Worm (Caenorhabditis elegans) whole organism, L2 larva: Measurements from ENCODE around the gene dac-1.

Source experiments
- C34F6.9 ChIP-seq: fragments of 150-350 bp; optimal IDR thresholded peaks from 2 replicates; lab custom pipeline; 2014; ENCODE audit warnings: missing biosample characterization, missing genetic modification characterization
- F13H6.1 ChIP-seq: sonication (generic microtip); optimal IDR thresholded peaks from 2 replicates; lab custom pipeline; 2016; ENCODE audit warnings: missing genetic modification characterization, missing compliant biosample characterization
- R02D3.7 ChIP-seq: fragments of 150-350 bp; optimal IDR thresholded peaks from 2 replicates; lab custom pipeline; 2014; ENCODE audit warnings: missing biosample characterization, missing genetic modification characterization
- Y55F3AM.14 ChIP-seq: fragments of 200-800 bp; sonication (Bioruptor generic); optimal IDR thresholded peaks from 2 replicates; lab custom pipeline; 2018; ENCODE audit warnings: mild to moderate bottlenecking, missing genetic modification characterization, missing compliant biosample characterization
- ZK546.5 ChIP-seq: sonication (generic microtip); optimal IDR thresholded peaks from 2 replicates; lab custom pipeline; 2017; ENCODE audit warnings: missing biosample characterization, missing genetic modification characterization
- alr-1 ChIP-seq: fragments of 150-350 bp; optimal IDR thresholded peaks from 2 replicates; lab custom pipeline; 2014; ENCODE audit warnings: missing biosample characterization, missing genetic modification characterization
- ama-1 ChIP-seq: fragments of 150-350 bp; optimal IDR thresholded peaks from 2 replicates; lab custom pipeline; 2018; ENCODE audit warnings: inconsistent platforms
- blmp-1 ChIP-seq: sonication (generic microtip); optimal IDR thresholded peaks from 2 replicates; lab custom pipeline; 2017; ENCODE audit warnings: missing genetic modification characterization, mild to moderate bottlenecking, missing compliant biosample characterization, antibody characterized with exemption, moderate library complexity; ENCODE audit not compliant: insufficient read depth
- ceh-16 ChIP-seq: fragments of 150-350 bp; optimal IDR thresholded peaks from 2 replicates; lab custom pipeline; 2014; ENCODE audit warnings: missing biosample characterization, missing genetic modification characterization
- ceh-82 ChIP-seq: fragments of 150-350 bp; optimal IDR thresholded peaks from 2 replicates; lab custom pipeline; 2014; ENCODE audit warnings: missing biosample characterization, missing genetic modification characterization
- crh-2 ChIP-seq: sonication (generic microtip); optimal IDR thresholded peaks from 2 replicates; lab custom pipeline; 2017; ENCODE audit warnings: missing biosample characterization, missing genetic modification characterization
- egl-27 ChIP-seq: sonication (generic microtip); optimal IDR thresholded peaks from 3 replicates; lab custom pipeline; 2017; ENCODE audit warnings: missing biosample characterization, missing genetic modification reagents, missing genetic modification characterization
- elt-1 ChIP-seq: fragments of 150-350 bp; optimal IDR thresholded peaks from 2 replicates; lab custom pipeline; 2014; ENCODE audit warnings: missing biosample characterization, missing genetic modification characterization
- fos-1 ChIP-seq: fragments of 150-350 bp; optimal IDR thresholded peaks from 2 replicates; lab custom pipeline; 2014; ENCODE audit warnings: missing biosample characterization, missing genetic modification characterization
- gmeb-1 ChIP-seq: fragments of 150-350 bp; optimal IDR thresholded peaks from 2 replicates; lab custom pipeline; 2014; ENCODE audit warnings: missing biosample characterization, missing genetic modification characterization
- lin-11 ChIP-seq: fragments of 150-350 bp; sonication (generic microtip); optimal IDR thresholded peaks from 2 replicates; lab custom pipeline; 2014; ENCODE audit warnings: missing biosample characterization, missing genetic modification characterization, inconsistent platforms, mixed read lengths
- lin-13 ChIP-seq: fragments of 150-350 bp; optimal IDR thresholded peaks from 2 replicates; lab custom pipeline; 2014; ENCODE audit warnings: missing biosample characterization, missing genetic modification reagents, missing genetic modification characterization
- lin-39 ChIP-seq: fragments of 150-350 bp; optimal IDR thresholded peaks from 2 replicates; lab custom pipeline; 2014; ENCODE audit warnings: missing biosample characterization, missing genetic modification reagents, missing genetic modification characterization
- lsy-2 ChIP-seq, 2 experiments: fragments of 150-350 bp in 1 of 2; sonication (generic microtip) in 1 of 2; optimal IDR thresholded peaks; 2 replicates each; lab custom pipeline; 2014 to 2017; ENCODE audit warnings: missing biosample characterization in 2 of 2, missing genetic modification characterization in 2 of 2
- mab-5 ChIP-seq: fragments of 150-350 bp; optimal IDR thresholded peaks from 2 replicates; lab custom pipeline; 2014; ENCODE audit warnings: missing biosample characterization, missing genetic modification characterization
- mbf-1 ChIP-seq: sonication (generic microtip); optimal IDR thresholded peaks from 2 replicates; lab custom pipeline; 2017; ENCODE audit warnings: missing biosample characterization, missing genetic modification characterization
- mdl-1 ChIP-seq, 2 experiments: fragments of 150-350 bp in 1 of 2; sonication (generic microtip) in 1 of 2; optimal IDR thresholded peaks; 2 replicates each; lab custom pipeline; 2017; ENCODE audit warnings: missing biosample characterization in 2 of 2, missing genetic modification characterization in 2 of 2
- nhr-10 ChIP-seq: sonication (generic microtip); optimal IDR thresholded peaks from 2 replicates; lab custom pipeline; 2017; ENCODE audit warnings: missing biosample characterization, missing genetic modification characterization
- nhr-11 ChIP-seq: fragments of 150-350 bp; optimal IDR thresholded peaks from 2 replicates; lab custom pipeline; 2014; ENCODE audit warnings: missing biosample characterization, missing genetic modification characterization
- nhr-12 ChIP-seq: fragments of 150-350 bp; optimal IDR thresholded peaks from 2 replicates; lab custom pipeline; 2014; ENCODE audit warnings: missing biosample characterization, missing genetic modification characterization
- nhr-129 ChIP-seq: fragments of 150-350 bp; optimal IDR thresholded peaks from 2 replicates; lab custom pipeline; 2014; ENCODE audit warnings: missing biosample characterization, missing genetic modification characterization
- nhr-21 ChIP-seq: fragments of 150-350 bp; optimal IDR thresholded peaks from 2 replicates; lab custom pipeline; 2014; ENCODE audit warnings: missing biosample characterization, missing genetic modification characterization
- nhr-25 ChIP-seq: fragments of 150-350 bp; sonication (generic microtip); optimal IDR thresholded peaks from 3 replicates; lab custom pipeline; 2014; ENCODE audit warnings: missing biosample characterization, missing genetic modification characterization
- nhr-6 ChIP-seq: fragments of 150-350 bp; optimal IDR thresholded peaks from 2 replicates; lab custom pipeline; 2014; ENCODE audit warnings: missing biosample characterization, missing genetic modification characterization
- nhr-77 ChIP-seq: fragments of 150-350 bp; optimal IDR thresholded peaks from 2 replicates; lab custom pipeline; 2014; ENCODE audit warnings: missing biosample characterization, missing genetic modification characterization
- peb-1 ChIP-seq: fragments of 150-350 bp; optimal IDR thresholded peaks from 2 replicates; lab custom pipeline; 2014; ENCODE audit warnings: missing biosample characterization, missing genetic modification characterization
- sem-4 ChIP-seq: fragments of 150-350 bp; optimal IDR thresholded peaks from 2 replicates; lab custom pipeline; 2014; ENCODE audit warnings: missing biosample characterization, missing genetic modification reagents, missing genetic modification characterization
- skn-1 ChIP-seq: sonication (generic microtip); optimal IDR thresholded peaks from 2 replicates; lab custom pipeline; 2017; ENCODE audit warnings: missing biosample characterization, missing genetic modification characterization
- sma-3 ChIP-seq: sonication (generic microtip); optimal IDR thresholded peaks from 2 replicates; lab custom pipeline; 2016; ENCODE audit warnings: missing genetic modification reagents, missing genetic modification characterization, missing compliant biosample characterization
- sma-9 ChIP-seq, 2 experiments: fragments of 150-350 bp in 1 of 2; sonication (generic microtip) in 1 of 2; optimal IDR thresholded peaks; 2 replicates each; lab custom pipeline; 2014 to 2016; ENCODE audit warnings: missing genetic modification characterization in 2 of 2, mild to moderate bottlenecking in 1 of 2, missing biosample characterization in 1 of 2, missing compliant biosample characterization in 1 of 2, missing genetic modification reagents in 1 of 2, moderate library complexity in 1 of 2
- snpc-4 ChIP-seq: fragments of 150-350 bp; optimal IDR thresholded peaks from 2 replicates; lab custom pipeline; 2014; ENCODE audit warnings: missing biosample characterization, missing genetic modification characterization
- unc-39 ChIP-seq: fragments of 150-350 bp; optimal IDR thresholded peaks from 2 replicates; lab custom pipeline; 2014; ENCODE audit warnings: missing biosample characterization, missing genetic modification characterization
- unc-55 ChIP-seq: fragments of 150-350 bp; sonication (generic microtip); optimal IDR thresholded peaks from 3 replicates; lab custom pipeline; 2014; ENCODE audit warnings: missing biosample characterization, missing genetic modification reagents, missing genetic modification characterization
- unc-62 ChIP-seq: fragments of 150-350 bp; optimal IDR thresholded peaks from 2 replicates; lab custom pipeline; 2014; ENCODE audit warnings: missing biosample characterization, missing genetic modification reagents, missing genetic modification characterization
- ztf-1 ChIP-seq: fragments of 200-800 bp; sonication (Bioruptor generic); conservative IDR thresholded peaks from 2 replicates; pipeline ENCODE4 v1.3.6; 2022; ENCODE audit warnings: missing genetic modification characterization, missing compliant biosample characterization
- ztf-11 ChIP-seq: sonication (generic microtip); optimal IDR thresholded peaks from 2 replicates; lab custom pipeline; 2017; ENCODE audit warnings: missing biosample characterization, missing genetic modification characterization
- ztf-4 ChIP-seq: fragments of 150-350 bp; optimal IDR thresholded peaks from 2 replicates; lab custom pipeline; 2014; ENCODE audit warnings: missing biosample characterization, missing genetic modification characterization

dac-1 gene

ce11 chrIII:783254-783753 lies 32.6 kb upstream of the dac-1 start, which contains the start of the genes dagl-2 and ppm-1.G (continued):
- TF ChIP-seq lin-39 (tag; lab: Kevin White, UChicago): no peak
- peak; percentile 4 for TF ChIP-seq nhr-21 (tag; lab: Kevin White, UChicago)
- TF ChIP-seq nhr-6 (tag; lab: Kevin White, UChicago): no peak
- no peak for TF ChIP-seq mdl-1 (tag; optimal IDR thresholded peaks at IDR 0.05; lab: Kevin White, UChicago)
- TF ChIP-seq R02D3.7 (tag; lab: Kevin White, UChicago): no peak
- TF ChIP-seq alr-1 (tag; lab: Kevin White, UChicago): no peak
- TF ChIP-seq nhr-10 (tag; lab: Kevin White, UChicago): no peak
- no peak for TF ChIP-seq skn-1 (tag; lab: Kevin White, UChicago)
- no peak for TF ChIP-seq ceh-82 (tag; lab: Kevin White, UChicago)

ce11 chrIII:789604-790003 lies 26.3 kb upstream of the dac-1 start:
- TF ChIP-seq ceh-16 (tag; lab: Kevin White, UChicago): no peak
- TF ChIP-seq nhr-11 (tag; lab: Kevin White, UChicago): no peak
- TF ChIP-seq nhr-129 (tag; lab: Kevin White, UChicago): no peak
- peak in 1 of 2 experiments; percentile 39 for TF ChIP-seq lsy-2 (tag; optimal IDR thresholded peaks at IDR 0.05; lab: Kevin White, UChicago)
- TF ChIP-seq mdl-1 (tag; optimal IDR thresholded peaks at IDR 0.05; lab: Kevin White, UChicago): no peak
- TF ChIP-seq fos-1 (tag; lab: Kevin White, UChicago): no peak
- TF ChIP-seq nhr-21 (tag; lab: Kevin White, UChicago): peak; percentile 5

ce11 chrIII:790591-790990 lies 25.4 kb upstream of the dac-1 start:
- TF ChIP-seq lin-39 (tag; lab: Kevin White, UChicago): no peak
- TF ChIP-seq mbf-1: no peak
- TF ChIP-seq blmp-1: no peak
- no peak for TF ChIP-seq unc-62 (GFP tag; lab: Kevin White, UChicago)
- TF ChIP-seq ceh-16 (tag; lab: Kevin White, UChicago): no peak
- no peak for TF ChIP-seq unc-39 (tag; lab: Kevin White, UChicago)
- TF ChIP-seq sem-4 (tag; lab: Kevin White, UChicago): no peak
- no peak for TF ChIP-seq nhr-11 (tag; lab: Kevin White, UChicago)
- no peak for TF ChIP-seq F13H6.1
- TF ChIP-seq lin-11 (tag; lab: Kevin White, UChicago): no peak
- no peak for TF ChIP-seq ceh-82 (tag; lab: Kevin White, UChicago)
- TF ChIP-seq ZK546.5 (tag; lab: Kevin White, UChicago): no peak
- TF ChIP-seq ztf-4 (tag; lab: Kevin White, UChicago): no peak
- no peak for TF ChIP-seq skn-1 (tag; lab: Kevin White, UChicago)
- TF ChIP-seq nhr-10 (tag; lab: Kevin White, UChicago): no peak
- TF ChIP-seq gmeb-1: no peak
- no peak for TF ChIP-seq Y55F3AM.14
- TF ChIP-seq peb-1: no peak

ce11 chrIII:793595-793994 lies 22.4 kb upstream of the dac-1 start, which contains the start of gene snt-2:
snt-2 (minus strand) TSS chrIII:793733.
- TF ChIP-seq ceh-82 (tag; lab: Kevin White, UChicago) (no peak), mab-5 (tag; lab: Kevin White, UChicago) (peak; percentile 4), nhr-12 (tag; lab: Kevin White, UChicago) (no peak), F13H6.1 (peak; percentile 45), lin-39 (tag; lab: Kevin White, UChicago) (no peak), ztf-11 (tag; lab: Kevin White, UChicago) (no peak), elt-1 (tag; lab: Kevin White, UChicago) (no peak), peb-1 (no peak), C34F6.9 (peak; percentile 72), lsy-2 (tag; optimal IDR thresholded peaks at IDR 0.05; lab: Kevin White, UChicago) (peak; percentile 97 to 99), nhr-77 (tag; lab: Kevin White, UChicago) (no peak), sem-4 (tag; lab: Kevin White, UChicago) (no peak), nhr-11 (tag; lab: Kevin White, UChicago) (no peak), sma-3 (GFP tag; lab: Kevin White, UChicago) (peak; percentile 61), nhr-129 (tag; lab: Kevin White, UChicago) (peak; percentile 71), R02D3.7 (tag; lab: Kevin White, UChicago) (no peak), lin-13 (GFP tag; lab: Kevin White, UChicago) (peak; percentile 75), ztf-4 (tag; lab: Kevin White, UChicago) (no peak), alr-1 (tag; lab: Kevin White, UChicago) (no peak), egl-27 (tag; lab: Kevin White, UChicago) (no peak), snpc-4 (tag; lab: Kevin White, UChicago) (peak; percentile 25), unc-39 (tag; lab: Kevin White, UChicago) (no peak), crh-2 (tag; lab: Kevin White, UChicago) (peak; percentile 81), lin-11 (tag; lab: Kevin White, UChicago) (peak; percentile 72), fos-1 (tag; lab: Kevin White, UChicago) (peak; percentile 48), unc-55 (peak; percentile 92), sma-9 (GFP tag; optimal IDR thresholded peaks at IDR 0.05; lab: Kevin White, UChicago) (peak; percentile 40), sma-9 (tag; optimal IDR thresholded peaks at IDR 0.05; lab: Kevin White, UChicago) (no peak), Y55F3AM.14 (peak; percentile 36), ceh-16 (tag; lab: Kevin White, UChicago) (peak; percentile 21), mbf-1 (no peak), nhr-21 (tag; lab: Kevin White, UChicago) (peak; percentile 56), ztf-1 (no peak), ZK546.5 (tag; lab: Kevin White, UChicago) (peak; percentile 36), blmp-1 (no peak), nhr-25 (tag; lab: Kevin White, UChicago) (peak; percentile 50), skn-1 (tag; lab: Kevin White, UChicago) (no peak), unc-62 (GFP tag; lab: Kevin White, UChicago) (no peak), ama-1 (no peak)
